Worm (Caenorhabditis elegans): Measurements from ENCODE around the gene Y39B6A.42.

DNA sequence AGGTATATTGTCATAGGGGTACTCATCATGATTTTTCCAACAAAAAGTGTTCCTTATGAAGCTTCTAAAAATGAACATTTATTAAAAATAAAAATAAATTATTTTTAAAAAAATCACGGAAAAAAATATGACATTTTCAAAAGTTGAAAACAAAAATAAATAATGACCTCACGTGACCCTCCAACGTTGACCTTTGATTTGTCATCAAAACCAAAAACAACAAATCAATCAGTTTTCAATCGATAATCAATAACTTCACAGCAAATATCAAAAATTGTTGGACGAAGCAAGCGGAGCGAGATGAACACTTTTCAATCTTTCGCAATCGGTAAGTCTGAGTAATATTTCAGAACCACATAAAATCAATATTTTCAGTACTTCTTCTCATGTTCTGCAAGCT, 29.1 kb downstream of the Y39B6A.42 start, which contains the start of gene Y80D3A.8:
- TF ChIP-seq ceh-88 (GFP tag; IDR thresholded peaks at IDR 0.05), result no peak
- no peak for TF ChIP-seq grh-1 (GFP tag; IDR thresholded peaks at IDR 0.05)
- TF ChIP-seq nhr-11 (tag; optimal IDR thresholded peaks at IDR 0.05), result no peak
- no peak for TF ChIP-seq nhr-84 (tag; optimal IDR thresholded peaks at IDR 0.05)
- TF ChIP-seq nhr-77 (tag; optimal IDR thresholded peaks at IDR 0.05), result no peak
- no peak for TF ChIP-seq fos-1 (tag; optimal IDR thresholded peaks at IDR 0.05)
- no peak for TF ChIP-seq lin-13 (GFP tag; optimal IDR thresholded peaks at IDR 0.05)
- no peak for TF ChIP-seq ztf-4 (tag; optimal IDR thresholded peaks at IDR 0.05)
- TF ChIP-seq nhr-28 (tag; optimal IDR thresholded peaks at IDR 0.05), result no peak
- TF ChIP-seq dpl-1 (GFP tag; optimal IDR thresholded peaks at IDR 0.05), result no peak
- TF ChIP-seq F16B12.6 (tag; optimal IDR thresholded peaks at IDR 0.05), result no peak
- TF ChIP-seq mdl-1 (tag; optimal IDR thresholded peaks at IDR 0.05), result no peak
- TF ChIP-seq unc-130 (tag; optimal IDR thresholded peaks at IDR 0.05), result no peak

Measured in whole organism, L1 larva.